Worm (Caenorhabditis elegans) whole organism, L1 larva: ENCODE results near the gene srh-200.

Experiments
- C04F5.9 ChIP-seq: sonication (generic microtip); optimal IDR thresholded peaks from 2 replicates; lab custom pipeline; 2016; ENCODE audit warnings: missing genetic modification characterization, missing compliant biosample characterization
- aha-1 ChIP-seq: fragments of 150-350 bp; optimal IDR thresholded peaks from 2 replicates; lab custom pipeline; 2014; ENCODE audit warnings: missing biosample characterization, missing genetic modification characterization
- alr-1 ChIP-seq: fragments of 200-800 bp; sonication (Bioruptor generic); optimal IDR thresholded peaks from 2 replicates; lab custom pipeline; 2018; ENCODE audit warnings: borderline replicate concordance, mild to moderate bottlenecking, missing genetic modification characterization, missing compliant biosample characterization
- ama-1 ChIP-seq: fragments of 150-350 bp; optimal IDR thresholded peaks from 2 replicates; lab custom pipeline; 2014
- blmp-1 ChIP-seq: fragments of 150-350 bp; optimal IDR thresholded peaks from 2 replicates; lab custom pipeline; 2014; ENCODE audit warnings: missing biosample characterization, missing genetic modification characterization
- ceh-82 ChIP-seq, 3 experiments: fragments of 150-350 bp in 1 of 3; sonication (generic microtip) in 2 of 3; optimal IDR thresholded peaks; 2 replicates each; lab custom pipeline; 2014 to 2017; ENCODE audit warnings: missing biosample characterization in 3 of 3, missing genetic modification characterization in 3 of 3
- ceh-90 ChIP-seq: sonication (generic microtip); optimal IDR thresholded peaks from 2 replicates; lab custom pipeline; 2016; ENCODE audit warnings: missing genetic modification characterization, missing compliant biosample characterization
- ces-1 ChIP-seq: fragments of 150-350 bp; optimal IDR thresholded peaks from 2 replicates; lab custom pipeline; 2014; ENCODE audit warnings: missing biosample characterization, missing genetic modification reagents, missing genetic modification characterization
- dsc-1 ChIP-seq: sonication (generic microtip); optimal IDR thresholded peaks from 2 replicates; lab custom pipeline; 2016; ENCODE audit warnings: mild to moderate bottlenecking, missing genetic modification characterization, missing compliant biosample characterization
- efl-3 ChIP-seq: fragments of 200-800 bp; sonication (Bioruptor generic); optimal IDR thresholded peaks from 2 replicates; lab custom pipeline; 2018; ENCODE audit warnings: mild to moderate bottlenecking, missing genetic modification characterization, missing compliant biosample characterization
- egl-13 ChIP-seq: sonication (generic microtip); optimal IDR thresholded peaks from 2 replicates; lab custom pipeline; 2016; ENCODE audit warnings: missing genotype, missing genetic modification reagents, missing genetic modification characterization, missing compliant biosample characterization
- egl-27 ChIP-seq, 2 experiments: fragments of 150-350 bp in 1 of 2; sonication (generic microtip); optimal IDR thresholded peaks; 3 replicates each; lab custom pipeline; 2017 to 2018; ENCODE audit warnings: missing biosample characterization in 2 of 2, missing genetic modification characterization in 2 of 2, missing genetic modification reagents in 2 of 2
- elt-3 ChIP-seq, 6 experiments: fragments of 150-350 bp in 1 of 6; sonication (generic microtip); optimal IDR thresholded peaks; 2 replicates each; lab custom pipeline; 2017 to 2018; ENCODE audit warnings: missing biosample characterization in 6 of 6, missing genetic modification characterization in 6 of 6, inconsistent platforms in 1 of 6
- fkh-10 ChIP-seq: sonication (generic microtip); optimal IDR thresholded peaks from 2 replicates; lab custom pipeline; 2017; ENCODE audit warnings: missing biosample characterization, missing genetic modification reagents, missing genetic modification characterization
- fkh-4 ChIP-seq: sonication (generic microtip); optimal IDR thresholded peaks from 2 replicates; lab custom pipeline; 2016; ENCODE audit warnings: missing compliant biosample characterization, missing genetic modification characterization, borderline replicate concordance
- fkh-8 ChIP-seq: sonication (generic microtip); optimal IDR thresholded peaks from 2 replicates; lab custom pipeline; 2016; ENCODE audit warnings: mild to moderate bottlenecking, missing genetic modification characterization, missing compliant biosample characterization
- fos-1 ChIP-seq: fragments of 150-350 bp; optimal IDR thresholded peaks from 2 replicates; lab custom pipeline; 2014; ENCODE audit warnings: missing biosample characterization, missing genetic modification characterization
- lin-15B ChIP-seq: fragments of 150-350 bp; sonication (generic microtip); optimal IDR thresholded peaks from 3 replicates; lab custom pipeline; 2014; ENCODE audit warnings: missing biosample characterization, missing genetic modification characterization
- lir-3 ChIP-seq: sonication (generic microtip); optimal IDR thresholded peaks from 2 replicates; lab custom pipeline; 2016; ENCODE audit warnings: mild to moderate bottlenecking, missing genetic modification characterization, moderate library complexity, missing compliant biosample characterization; ENCODE audit not compliant: poor library complexity
- mdl-1 ChIP-seq, 2 experiments: fragments of 150-350 bp; optimal IDR thresholded peaks; 2 replicates each; lab custom pipeline; 2014 to 2017; ENCODE audit warnings: missing biosample characterization in 2 of 2, missing genetic modification characterization in 2 of 2, inconsistent platforms in 1 of 2
- mep-1 ChIP-seq: fragments of 150-350 bp; optimal IDR thresholded peaks from 2 replicates; lab custom pipeline; 2014; ENCODE audit warnings: missing biosample characterization, missing genetic modification characterization
- nhr-11 ChIP-seq: fragments of 150-350 bp; optimal IDR thresholded peaks from 2 replicates; lab custom pipeline; 2014; ENCODE audit warnings: missing biosample characterization, missing genetic modification characterization
- nhr-12 ChIP-seq: sonication (generic microtip); optimal IDR thresholded peaks from 2 replicates; lab custom pipeline; 2017; ENCODE audit warnings: missing biosample characterization, missing genetic modification characterization
- nhr-19 ChIP-seq: fragments of 200-800 bp; sonication (Bioruptor generic); conservative IDR thresholded peaks from 2 replicates; pipeline ENCODE4 v1.3.6; 2022; ENCODE audit warnings: missing genetic modification characterization, missing compliant biosample characterization
- nhr-20 ChIP-seq: sonication (generic microtip); optimal IDR thresholded peaks from 2 replicates; lab custom pipeline; 2016; ENCODE audit warnings: mild to moderate bottlenecking, missing genetic modification characterization, missing compliant biosample characterization
- nhr-237 ChIP-seq: fragments of 150-350 bp; optimal IDR thresholded peaks from 2 replicates; lab custom pipeline; 2014; ENCODE audit warnings: missing biosample characterization, missing genetic modification characterization
- nhr-76 ChIP-seq: sonication (generic microtip); optimal IDR thresholded peaks from 2 replicates; lab custom pipeline; 2017; ENCODE audit warnings: missing biosample characterization, missing genetic modification characterization
- nhr-77 ChIP-seq: fragments of 150-350 bp; optimal IDR thresholded peaks from 2 replicates; lab custom pipeline; 2014; ENCODE audit warnings: missing biosample characterization, missing genetic modification characterization
- nhr-85 ChIP-seq: sonication (generic microtip); peaks from one replicate; lab custom pipeline; 2016; ENCODE audit warnings: missing genetic modification characterization, inconsistent platforms, missing compliant biosample characterization
- nhr-90 ChIP-seq: sonication (generic microtip); optimal IDR thresholded peaks from 2 replicates; lab custom pipeline; 2016; ENCODE audit warnings: mild to moderate bottlenecking, missing genetic modification characterization, missing compliant biosample characterization; ENCODE audit not compliant: poor library complexity
- pax-3 ChIP-seq: fragments of 200-800 bp; sonication (Bioruptor generic); optimal IDR thresholded peaks from 2 replicates; lab custom pipeline; 2018; ENCODE audit warnings: mild to moderate bottlenecking, missing genetic modification characterization, moderate library complexity, missing compliant biosample characterization
- rnt-1 ChIP-seq: sonication (generic microtip); optimal IDR thresholded peaks from 2 replicates; lab custom pipeline; 2016; ENCODE audit warnings: mild to moderate bottlenecking, missing genetic modification characterization, moderate library complexity, missing compliant biosample characterization
- snu-23 ChIP-seq: sonication (generic microtip); optimal IDR thresholded peaks from 2 replicates; lab custom pipeline; 2016; ENCODE audit warnings: missing genetic modification characterization, missing compliant biosample characterization
- sup-37 ChIP-seq: fragments of 200-800 bp; sonication (Bioruptor generic); optimal IDR thresholded peaks from 2 replicates; lab custom pipeline; 2018; ENCODE audit warnings: mild to moderate bottlenecking, missing genetic modification characterization, missing compliant biosample characterization
- swsn-7 ChIP-seq: sonication (generic microtip); optimal IDR thresholded peaks from 2 replicates; lab custom pipeline; 2016; ENCODE audit warnings: missing genetic modification characterization, missing compliant biosample characterization
- tbx-2 ChIP-seq: sonication (generic microtip); optimal IDR thresholded peaks from 2 replicates; lab custom pipeline; 2016; ENCODE audit warnings: missing genetic modification characterization, missing compliant biosample characterization
- tlp-1 ChIP-seq: fragments of 150-350 bp; optimal IDR thresholded peaks from 2 replicates; lab custom pipeline; 2014; ENCODE audit warnings: missing biosample characterization, missing genetic modification characterization
- unc-86 ChIP-seq: sonication (generic microtip); optimal IDR thresholded peaks from 2 replicates; lab custom pipeline; 2016; ENCODE audit warnings: missing genetic modification characterization, missing compliant biosample characterization
- xbp-1 ChIP-seq: sonication (generic microtip); optimal IDR thresholded peaks from 2 replicates; lab custom pipeline; 2016; ENCODE audit warnings: missing genetic modification characterization, missing compliant biosample characterization
- zag-1 ChIP-seq: fragments of 150-350 bp; optimal IDR thresholded peaks from 2 replicates; lab custom pipeline; 2014; ENCODE audit warnings: missing biosample characterization, missing genetic modification characterization
- zip-4 ChIP-seq: fragments of 200-800 bp; sonication (Bioruptor generic); optimal IDR thresholded peaks from 2 replicates; lab custom pipeline; 2018; ENCODE audit warnings: mild to moderate bottlenecking, missing genetic modification characterization, moderate library complexity, missing compliant biosample characterization

Gene srh-200

DNA sequence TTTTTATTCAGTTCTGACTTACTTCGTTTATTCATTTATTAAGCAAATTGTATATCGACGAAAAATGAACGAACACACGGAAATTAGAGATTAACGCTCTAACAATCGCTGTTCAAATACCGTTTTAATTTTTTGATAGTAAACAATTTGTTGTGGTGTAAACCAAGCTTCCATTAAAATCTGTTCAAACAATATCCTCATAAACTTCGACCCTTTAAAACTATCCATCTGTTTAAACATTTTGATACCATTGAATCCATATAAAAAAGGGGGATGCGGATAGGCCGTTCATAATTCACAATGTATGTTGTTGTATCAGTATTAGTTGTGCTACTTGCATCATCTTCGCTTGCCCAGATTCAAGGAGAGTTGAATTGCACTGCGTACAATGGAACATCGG, 26.9 kb downstream of the srh-200 start, which contains the start of gene F07C4.6:
TSS of gene F07C4.6 (plus strand) at position 301 of the 400 bp plus-strand sequence.
- TF ChIP-seq nhr-12 (tag; lab: Kevin White, UChicago) (no peak), nhr-76 (tag; lab: Kevin White, UChicago) (no peak), rnt-1 (tag; lab: Kevin White, UChicago) (no peak), tlp-1 (tag; lab: Kevin White, UChicago) (no peak), lin-15B (tag; lab: Kevin White, UChicago) (no peak), mep-1 (tag; lab: Kevin White, UChicago) (no peak), tbx-2 (no peak), mdl-1 (tag; optimal IDR thresholded peaks at IDR 0.05; lab: Kevin White, UChicago) (no peak), ama-1 (lab: Kevin White, UChicago) (no peak), dsc-1 (tag; lab: Kevin White, UChicago) (no peak), ces-1 (GFP tag; lab: Kevin White, UChicago) (no peak), nhr-77 (tag; lab: Kevin White, UChicago) (no peak), nhr-19 (GFP tag; lab: Robert Waterston, UW) (no peak), fkh-4 (no peak), snu-23 (GFP tag; lab: Kevin White, UChicago) (no peak), swsn-7 (tag; lab: Kevin White, UChicago) (no peak), ceh-82 (tag; optimal IDR thresholded peaks at IDR 0.05; lab: Kevin White, UChicago) (no peak), alr-1 (tag; lab: Kevin White, UChicago) (no peak)

DNA sequence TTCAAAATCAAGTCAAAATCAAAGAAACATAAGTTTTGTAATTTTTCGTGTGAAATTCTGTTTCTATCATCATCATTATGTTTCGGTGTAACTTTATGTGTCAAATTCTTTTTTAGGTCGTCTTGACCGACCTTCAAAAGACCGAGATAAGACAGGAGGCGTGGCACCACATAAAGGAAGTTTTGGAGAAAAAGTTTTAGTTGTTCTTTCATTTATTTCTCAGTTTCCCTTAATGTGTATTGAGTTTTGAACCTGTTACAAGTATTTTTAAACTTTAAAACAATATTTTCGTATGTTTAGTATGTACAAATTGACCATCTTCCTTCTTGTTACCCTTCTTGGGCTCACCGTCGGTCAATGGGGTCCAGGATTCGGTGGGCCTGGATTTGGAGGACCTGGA, 28.8 kb downstream of the srh-200 start, which contains the start of gene grsp-4:
TSS of gene grsp-4 (plus strand) at position 301 of the 400 bp plus-strand sequence.
- no peak for TF ChIP-seq fkh-10 (GFP tag; lab: Kevin White, UChicago)
- no peak for TF ChIP-seq nhr-20
- no peak for TF ChIP-seq egl-27 (tag; optimal IDR thresholded peaks at IDR 0.05; lab: Kevin White, UChicago)
- no peak for TF ChIP-seq nhr-11 (tag; lab: Kevin White, UChicago)
- no peak for TF ChIP-seq fos-1 (tag; lab: Kevin White, UChicago)
- peak; percentile 52 for TF ChIP-seq blmp-1 (tag; lab: Kevin White, UChicago)
- no peak for TF ChIP-seq elt-3 (tag; optimal IDR thresholded peaks at IDR 0.05; lab: Kevin White, UChicago)
- TF ChIP-seq ceh-82 (tag; optimal IDR thresholded peaks at IDR 0.05; lab: Kevin White, UChicago), result no peak
- TF ChIP-seq nhr-85 (tag; lab: Kevin White, UChicago), result peak; percentile 48
- TF ChIP-seq aha-1, result no peak
- TF ChIP-seq sup-37 (GFP tag; lab: Kevin White, UChicago), result no peak
- TF ChIP-seq pax-3 (tag; lab: Kevin White, UChicago), result no peak
- TF ChIP-seq fkh-8 (tag; lab: Kevin White, UChicago), result no peak
- no peak for TF ChIP-seq xbp-1 (tag; lab: Kevin White, UChicago)
- TF ChIP-seq, all 84 proteins: peak for 2

DNA sequence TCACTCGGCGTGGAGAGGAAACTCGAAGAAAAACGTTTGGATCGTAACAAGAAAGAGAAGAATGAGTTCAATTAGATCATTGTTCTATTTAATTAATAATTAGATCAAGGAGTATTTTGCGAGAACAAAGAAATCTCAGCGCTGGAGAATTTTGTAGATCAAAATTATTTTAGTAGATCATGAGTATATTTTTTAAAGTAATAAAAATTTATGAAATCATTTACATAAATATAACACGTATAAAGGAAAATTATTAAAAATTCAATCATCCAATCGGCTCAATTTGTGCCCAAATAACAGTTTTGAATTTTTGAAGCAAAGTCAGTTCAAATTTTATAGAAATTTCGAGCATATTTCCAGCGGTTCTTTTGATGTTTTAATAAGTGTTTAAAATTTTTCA, 29.3 kb downstream of the srh-200 start, which contains the start of gene C50E3.13:
TSS of gene C50E3.13 (minus strand) at position 101 of the 400 bp plus-strand sequence.
- TF ChIP-seq zip-4 (no peak), ceh-90 (tag; lab: Kevin White, UChicago) (no peak), nhr-77 (tag; lab: Kevin White, UChicago) (no peak), egl-13 (tag; lab: Kevin White, UChicago) (no peak), nhr-90 (tag; lab: Kevin White, UChicago) (no peak), nhr-237 (tag; lab: Kevin White, UChicago) (no peak), efl-3 (GFP tag; lab: Kevin White, UChicago) (no peak), lir-3 (tag; lab: Kevin White, UChicago) (no peak), C04F5.9 (tag; lab: Kevin White, UChicago) (no peak), blmp-1 (tag; lab: Kevin White, UChicago) (no peak), mdl-1 (tag; optimal IDR thresholded peaks at IDR 0.05; lab: Kevin White, UChicago) (no peak), zag-1 (no peak), unc-86 (tag; lab: Kevin White, UChicago) (no peak)
